Fruit fly (Drosophila melanogaster): ENCODE results near the gene baz.

The baz gene

DNA sequence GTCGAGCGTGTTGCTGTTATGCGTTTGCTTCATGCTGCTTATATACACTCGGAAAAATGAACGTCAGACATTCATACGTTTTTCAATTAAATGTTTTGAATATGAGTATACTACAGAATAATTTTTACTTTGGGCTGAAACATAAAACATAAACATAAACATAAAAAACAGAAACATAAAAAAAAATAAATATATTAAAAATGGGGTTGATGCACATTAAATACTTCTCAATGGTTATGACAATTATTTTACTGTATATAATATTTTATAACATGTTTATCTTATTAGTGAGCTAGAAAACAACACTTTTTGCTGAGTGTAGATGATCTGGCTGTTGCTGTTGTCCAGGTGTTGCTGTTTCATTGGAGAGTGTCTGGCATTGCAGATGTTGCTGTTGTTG, 77.6 kb downstream of the baz start (continued):
- no peak for TF ChIP-seq Eip93F (GFP tag; optimal IDR thresholded peaks at IDR 0.05)
- TF ChIP-seq Hr4 (GFP tag; optimal IDR thresholded peaks at IDR 0.05) = peak; percentile 69
- TF ChIP-seq Lpt (GFP tag; optimal IDR thresholded peaks at IDR 0.05) = peak; percentile 78
- TF ChIP-seq ss (GFP tag; optimal IDR thresholded peaks at IDR 0.05) = peak; percentile 69 to 71
- TF ChIP-seq acj6 (GFP tag; optimal IDR thresholded peaks at IDR 0.05) = peak; percentile 75
- TF ChIP-seq Sox102F (GFP tag; optimal IDR thresholded peaks at IDR 0.05) = peak; percentile 35
- peak; percentile 87 for TF ChIP-seq CG15336 (GFP tag; IDR thresholded peaks at IDR 0.05)

DNA sequence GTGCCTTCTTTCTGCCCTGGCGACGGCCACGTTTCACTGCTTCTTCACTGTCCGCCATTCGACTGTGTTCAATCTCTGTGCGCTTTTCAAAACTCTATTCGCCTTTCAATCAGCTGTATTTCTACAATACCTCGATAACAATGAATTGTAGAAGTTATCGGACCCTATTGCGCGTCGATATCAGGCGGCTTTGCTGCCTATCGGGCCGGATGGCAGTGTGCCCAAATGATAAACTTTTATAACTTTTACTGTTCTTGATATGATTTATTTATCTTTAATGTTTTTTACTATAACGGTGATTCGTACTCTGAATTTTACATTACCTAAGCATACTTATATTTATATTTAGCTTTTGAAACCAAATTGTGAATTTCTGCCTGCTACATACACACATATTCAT, 85.0 kb downstream of the baz start, which contains the start of gene CG8915:
Gene CG8915, minus strand, starts transcription at position 148 of the 400 bp plus-strand sequence.
- TF ChIP-seq Eip78C (GFP tag) (peak; percentile 46), Eip75B (GFP tag; optimal IDR thresholded peaks at IDR 0.05) (no peak)

DNA sequence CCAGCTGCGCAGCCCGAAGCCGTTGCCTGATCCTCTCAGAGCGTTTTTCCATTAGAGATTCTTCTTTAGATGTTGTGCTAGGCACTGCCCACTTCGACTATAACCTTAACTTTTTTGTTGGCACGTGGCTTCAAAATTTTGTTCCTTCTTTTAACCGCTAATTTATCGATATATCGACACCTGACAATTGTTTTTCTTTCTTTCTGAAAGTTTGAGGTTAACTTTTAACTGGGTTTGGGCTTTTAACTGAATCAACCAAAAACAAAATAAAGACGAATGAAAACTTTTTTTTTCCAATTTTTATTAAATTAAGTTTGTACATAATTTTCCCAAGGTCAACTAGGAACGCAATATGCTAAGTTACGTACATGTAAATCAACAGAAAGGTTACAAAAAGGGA, 87.1 kb downstream of the baz start, which contains the start of gene CG42854:
Gene CG42854, minus strand, starts transcription at position 101 of the 400 bp plus-strand sequence.
- no peak for TF ChIP-seq Ets96B (tag; optimal IDR thresholded peaks at IDR 0.05)
- no peak for TF ChIP-seq Ets21C (GFP tag; optimal IDR thresholded peaks at IDR 0.05)
- TF ChIP-seq Blimp-1 (GFP tag; optimal IDR thresholded peaks at IDR 0.05) = no peak
- no peak for TF ChIP-seq Gug (GFP tag; IDR thresholded peaks at IDR 0.05)
- no peak for TF ChIP-seq dac (GFP tag; optimal IDR thresholded peaks at IDR 0.05)
- TF ChIP-seq Sox102F (GFP tag; optimal IDR thresholded peaks at IDR 0.05) = no peak
- no peak for TF ChIP-seq salr (GFP tag; optimal IDR thresholded peaks at IDR 0.05)
- no peak for TF ChIP-seq acj6 (GFP tag; optimal IDR thresholded peaks at IDR 0.05)
- TF ChIP-seq CG8632 (GFP tag; optimal IDR thresholded peaks at IDR 0.05) = no peak
- TF ChIP-seq CG6808 (GFP tag; optimal IDR thresholded peaks at IDR 0.05) = no peak
- TF ChIP-seq vri (GFP tag; optimal IDR thresholded peaks at IDR 0.05) = no peak
- TF ChIP-seq cyc (GFP tag; optimal IDR thresholded peaks at IDR 0.05) = no peak
- no peak for TF ChIP-seq Eip78C (GFP tag)

DNA sequence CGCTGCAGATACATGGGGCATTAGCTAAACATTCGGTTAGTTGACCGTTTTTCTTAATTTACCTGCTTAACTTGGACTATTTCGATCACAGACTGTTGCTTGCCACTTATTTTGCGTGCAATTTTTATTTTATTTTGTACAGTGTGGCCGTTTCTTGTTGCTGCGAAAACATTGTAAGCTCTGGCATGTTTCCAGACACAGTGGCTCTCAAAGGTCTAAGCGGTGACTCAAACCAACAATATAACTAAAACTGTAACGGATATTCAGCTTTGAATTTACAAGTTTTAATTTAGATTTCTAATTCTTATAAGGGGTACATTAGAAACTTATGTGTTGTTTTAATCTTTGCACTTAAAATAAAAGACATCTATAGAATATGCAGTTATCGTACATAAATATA, 89.5 kb downstream of the baz start, which contains the start of gene CG8675:
Gene CG8675, minus strand, starts transcription at position 177 of the 400 bp plus-strand sequence.
- TF ChIP-seq spab (GFP tag; optimal IDR thresholded peaks at IDR 0.05) = no peak
- peak; percentile 76 for TF ChIP-seq dsx (GFP tag; optimal IDR thresholded peaks at IDR 0.05; ENCODE audit: poor library complexity, severe bottlenecking)
- TF ChIP-seq pdm3 (GFP tag; optimal IDR thresholded peaks at IDR 0.05) = no peak
- TF ChIP-seq Eip78C (GFP tag) = peak; percentile 59

Measured in whole organism, prepupa.